Worm (Caenorhabditis elegans): ENCODE results near the gene dsb-1.

ce11 chrIV:12451225-12451831 lies 42.6 kb downstream of the dsb-1 start, which contains the start of gene dpy-26:
- TF ChIP-seq dao-5 (tag; optimal IDR thresholded peaks at IDR 0.05), result no peak
- TF ChIP-seq him-1 (tag; optimal IDR thresholded peaks at IDR 0.05), result no peak
